Worm (Caenorhabditis elegans): Measurements from ENCODE around the gene chc-1.

- no peak for TF ChIP-seq F13C5.2 (tag; optimal IDR thresholded peaks at IDR 0.05)
- TF ChIP-seq ets-7 (tag; optimal IDR thresholded peaks at IDR 0.05), result no peak
- no peak for TF ChIP-seq ceh-36 (tag; optimal IDR thresholded peaks at IDR 0.05)
- no peak for TF ChIP-seq hmbx-1 (tag; optimal IDR thresholded peaks at IDR 0.05)
These were observed 33.4 kb upstream of the chc-1 start for ce11 chrIII:10170265-10170664.

Measured in whole organism, early embryonic.